Worm (Caenorhabditis elegans) whole organism, L4 larva: ENCODE data around the gene inpp-1.

ENCODE experiments used
- D1046.2 ChIP-seq: fragments of 200-800 bp; sonication (Bioruptor generic); IDR thresholded peaks from 2 replicates; pipeline ENCODE4 v1.3.6; 2022; ENCODE audit warnings: missing genetic modification characterization, missing compliant biosample characterization
- F37D6.2 ChIP-seq: sonication (generic microtip); optimal IDR thresholded peaks from 2 replicates; lab custom pipeline; 2016; ENCODE audit warnings: mild to moderate bottlenecking, missing genetic modification characterization, missing compliant biosample characterization
- F44E2.7 ChIP-seq: fragments of 200-800 bp; sonication (Bioruptor generic); IDR thresholded peaks from 2 replicates; pipeline ENCODE4 v2.1.2; 2022; ENCODE audit warnings: missing genetic modification characterization, missing compliant biosample characterization
- T20F7.1 ChIP-seq: fragments of 200-800 bp; sonication (Bioruptor generic); optimal IDR thresholded peaks from 2 replicates; lab custom pipeline; 2018; ENCODE audit warnings: mild to moderate bottlenecking, missing genetic modification characterization, missing compliant biosample characterization
- Y48G9A.11 ChIP-seq: fragments of 200-800 bp; sonication (Bioruptor generic); IDR thresholded peaks from 2 replicates; pipeline ENCODE4 v1.3.6; 2022; ENCODE audit warnings: missing genetic modification reagents, missing genetic modification characterization, missing compliant biosample characterization
- aly-2 ChIP-seq: sonication (generic microtip); optimal IDR thresholded peaks from 2 replicates; lab custom pipeline; 2018; ENCODE audit warnings: missing biosample characterization, missing genetic modification characterization
- ama-1 ChIP-seq: fragments of 150-350 bp; optimal IDR thresholded peaks from 2 replicates; lab custom pipeline; 2014; ENCODE audit warnings: inconsistent platforms, mixed read lengths
- arid-1 ChIP-seq: fragments of 200-800 bp; sonication (Bioruptor generic); conservative IDR thresholded peaks from 2 replicates; pipeline ENCODE4 v1.3.6; 2022; ENCODE audit warnings: missing genetic modification reagents, missing genetic modification characterization, missing compliant biosample characterization
- attf-4 ChIP-seq: sonication (generic microtip); optimal IDR thresholded peaks from 3 replicates; lab custom pipeline; 2017; ENCODE audit warnings: missing biosample characterization, missing genetic modification characterization
- ceh-20 ChIP-seq: fragments of 200-800 bp; sonication (Bioruptor generic); IDR thresholded peaks from 2 replicates; pipeline ENCODE4 v1.3.6; 2022; ENCODE audit warnings: missing genetic modification reagents, missing genetic modification characterization, missing compliant biosample characterization
- ceh-28 ChIP-seq: fragments of 150-350 bp; optimal IDR thresholded peaks from 2 replicates; lab custom pipeline; 2014; ENCODE audit warnings: missing biosample characterization, missing genetic modification reagents, missing genetic modification characterization
- ces-1 ChIP-seq: fragments of 150-350 bp; sonication (generic microtip); optimal IDR thresholded peaks from 4 replicates; lab custom pipeline; 2014; ENCODE audit warnings: missing biosample characterization, missing genetic modification reagents, missing genetic modification characterization
- cey-2 ChIP-seq: sonication (generic microtip); optimal IDR thresholded peaks from 3 replicates; lab custom pipeline; 2017; ENCODE audit warnings: missing genetic modification characterization, mild to moderate bottlenecking, missing compliant biosample characterization, antibody characterized with exemption, borderline replicate concordance; ENCODE audit not compliant: insufficient read depth
- ctbp-1 ChIP-seq: fragments of 200-800 bp; sonication (Bioruptor generic); IDR thresholded peaks from 2 replicates; pipeline ENCODE4 v1.3.6; 2022; ENCODE audit warnings: missing genetic modification reagents, missing genetic modification characterization, missing compliant biosample characterization
- dmd-6 ChIP-seq: fragments of 200-800 bp; sonication (Bioruptor generic); IDR thresholded peaks from 2 replicates; pipeline ENCODE4 v1.3.6; 2022; ENCODE audit warnings: missing genetic modification reagents, missing genetic modification characterization, missing compliant biosample characterization
- dve-1 ChIP-seq: sonication (generic microtip); optimal IDR thresholded peaks from 2 replicates; lab custom pipeline; 2017; ENCODE audit warnings: antibody characterized with exemption, mild to moderate bottlenecking, missing genetic modification characterization, missing compliant biosample characterization; ENCODE audit not compliant: insufficient read depth
- hif-1 ChIP-seq, 2 experiments: sonication (generic microtip); optimal IDR thresholded peaks; 2 replicates each; lab custom pipeline; 2016 to 2017; ENCODE audit warnings: missing compliant biosample characterization in 2 of 2, missing genetic modification characterization in 2 of 2, missing genetic modification reagents in 2 of 2, missing genotype in 2 of 2, mild to moderate bottlenecking in 1 of 2
- hlh-11 ChIP-seq: fragments of 200-800 bp; sonication (Bioruptor generic); optimal IDR thresholded peaks from 2 replicates; lab custom pipeline; 2018; ENCODE audit warnings: mild to moderate bottlenecking, missing genetic modification characterization, missing compliant biosample characterization
- hlh-30 ChIP-seq: sonication (generic microtip); optimal IDR thresholded peaks from 2 replicates; lab custom pipeline; 2017; ENCODE audit warnings: antibody characterized with exemption, mild to moderate bottlenecking, missing genetic modification characterization, missing compliant biosample characterization; ENCODE audit not compliant: insufficient read depth
- hmg-1.1 ChIP-seq: fragments of 200-800 bp; sonication (Bioruptor generic); IDR thresholded peaks from 2 replicates; pipeline ENCODE4 v1.3.6; 2022; ENCODE audit warnings: missing genetic modification reagents, missing genetic modification characterization, missing compliant biosample characterization
- jun-1 ChIP-seq: fragments of 150-350 bp; optimal IDR thresholded peaks from 2 replicates; lab custom pipeline; 2014; ENCODE audit warnings: missing biosample characterization, missing genetic modification reagents, missing genetic modification characterization
- lim-7 ChIP-seq: fragments of 200-800 bp; sonication (Bioruptor generic); IDR thresholded peaks from 2 replicates; pipeline ENCODE4 v1.3.6; 2022; ENCODE audit warnings: missing genetic modification characterization, missing compliant biosample characterization
- lin-13 ChIP-seq: fragments of 150-350 bp; optimal IDR thresholded peaks from 2 replicates; lab custom pipeline; 2014; ENCODE audit warnings: missing biosample characterization, missing genetic modification reagents, missing genetic modification characterization
- lin-15B ChIP-seq: fragments of 150-350 bp; sonication (generic microtip); optimal IDR thresholded peaks from 3 replicates; lab custom pipeline; 2014; ENCODE audit warnings: missing biosample characterization, missing genetic modification characterization
- lin-38 ChIP-seq: fragments of 200-800 bp; sonication (Bioruptor generic); IDR thresholded peaks from 2 replicates; pipeline ENCODE4 v1.3.6; 2022; ENCODE audit warnings: missing genetic modification reagents, missing genetic modification characterization, missing compliant biosample characterization
- madf-5 ChIP-seq, 2 experiments: fragments of 200-800 bp; sonication (Bioruptor generic); IDR thresholded peaks; 2 replicates each; pipeline ENCODE4 v1.3.6; 2022; ENCODE audit warnings: missing compliant biosample characterization in 2 of 2, missing genetic modification characterization in 2 of 2
- mdl-1 ChIP-seq, 2 experiments: fragments of 150-350 bp in 1 of 2; sonication (generic microtip) in 1 of 2; optimal IDR thresholded peaks; 2 replicates each; lab custom pipeline; 2014 to 2017; ENCODE audit warnings: missing biosample characterization in 2 of 2, missing genetic modification characterization in 2 of 2
- mdt-29 ChIP-seq: fragments of 200-800 bp; sonication (Bioruptor generic); IDR thresholded peaks from 2 replicates; pipeline ENCODE4 v1.3.6; 2022; ENCODE audit warnings: missing genetic modification reagents, missing genetic modification characterization, missing compliant biosample characterization
- mes-2 ChIP-seq: sonication (generic microtip); optimal IDR thresholded peaks from 2 replicates; lab custom pipeline; 2016; ENCODE audit warnings: missing genotype, mild to moderate bottlenecking, missing genetic modification characterization, missing compliant biosample characterization; ENCODE audit not compliant: poor library complexity, severe bottlenecking
- mxl-3 ChIP-seq: fragments of 200-800 bp; sonication (Bioruptor generic); optimal IDR thresholded peaks from 2 replicates; lab custom pipeline; 2018; ENCODE audit warnings: mild to moderate bottlenecking, missing genetic modification characterization, missing compliant biosample characterization
- nhr-11 ChIP-seq: fragments of 150-350 bp; optimal IDR thresholded peaks from 2 replicates; lab custom pipeline; 2014; ENCODE audit warnings: missing biosample characterization, missing genetic modification characterization
- nhr-25 ChIP-seq: sonication (generic microtip); optimal IDR thresholded peaks from 2 replicates; lab custom pipeline; 2017; ENCODE audit warnings: missing genetic modification characterization, mild to moderate bottlenecking, missing compliant biosample characterization, antibody characterized with exemption, moderate library complexity, borderline replicate concordance; ENCODE audit not compliant: insufficient read depth
- nhr-28 ChIP-seq: fragments of 150-350 bp; optimal IDR thresholded peaks from 2 replicates; lab custom pipeline; 2014; ENCODE audit warnings: missing biosample characterization, missing genetic modification characterization
- nhr-42 ChIP-seq: fragments of 200-800 bp; sonication (Bioruptor generic); IDR thresholded peaks from 2 replicates; pipeline ENCODE4 v1.3.6; 2022; ENCODE audit warnings: missing genetic modification characterization, missing compliant biosample characterization
- nhr-6 ChIP-seq: fragments of 150-350 bp; optimal IDR thresholded peaks from 2 replicates; lab custom pipeline; 2014; ENCODE audit warnings: missing biosample characterization, missing genetic modification characterization
- nhr-76 ChIP-seq: fragments of 150-350 bp; optimal IDR thresholded peaks from 2 replicates; lab custom pipeline; 2014; ENCODE audit warnings: missing biosample characterization, missing genetic modification characterization
- nhr-77 ChIP-seq: fragments of 150-350 bp; optimal IDR thresholded peaks from 2 replicates; lab custom pipeline; 2014; ENCODE audit warnings: missing biosample characterization, missing genetic modification characterization
- pha-4 ChIP-seq, 2 experiments: fragments of 150-350 bp in 1 of 2; fragments of 200-800 bp in 1 of 2; sonication (Bioruptor generic) in 1 of 2; IDR thresholded peaks in 1 of 2; optimal IDR thresholded peaks in 1 of 2; 2 replicates each; pipeline versions ENCODE4 v1.3.6 to Lab custom; 2014 to 2022; ENCODE audit warnings: missing genetic modification characterization in 2 of 2, missing genetic modification reagents in 2 of 2, missing biosample characterization in 1 of 2, missing compliant biosample characterization in 1 of 2
- saeg-2 ChIP-seq: fragments of 200-800 bp; sonication (Bioruptor generic); IDR thresholded peaks from 2 replicates; pipeline ENCODE4 v1.3.6; 2022; ENCODE audit warnings: missing genetic modification reagents, missing genetic modification characterization, missing compliant biosample characterization
- sdz-12 ChIP-seq: fragments of 200-800 bp; sonication (Bioruptor generic); optimal IDR thresholded peaks from 2 replicates; lab custom pipeline; 2018; ENCODE audit warnings: mild to moderate bottlenecking, missing genetic modification characterization, missing compliant biosample characterization
- skn-1 ChIP-seq: fragments of 150-350 bp; optimal IDR thresholded peaks from 2 replicates; lab custom pipeline; 2014; ENCODE audit warnings: missing biosample characterization, missing genetic modification characterization
- tra-1 ChIP-seq: fragments of 200-800 bp; sonication (Bioruptor generic); IDR thresholded peaks from 2 replicates; pipeline ENCODE4 v1.3.6; 2022; ENCODE audit warnings: missing genetic modification reagents, missing genetic modification characterization, missing compliant biosample characterization
- unc-39 ChIP-seq: sonication (generic microtip); optimal IDR thresholded peaks from 2 replicates; lab custom pipeline; 2017; ENCODE audit warnings: missing biosample characterization, missing genetic modification characterization
- ztf-7 ChIP-seq: fragments of 150-350 bp; optimal IDR thresholded peaks from 2 replicates; lab custom pipeline; 2014; ENCODE audit warnings: missing biosample characterization, missing genetic modification characterization

inpp-1 gene

ce11 chrIV:10795678-10796077 lies 22.0 kb upstream of the inpp-1 start (continued):
- TF ChIP-seq ces-1: no peak
- no peak for TF ChIP-seq lim-7
- TF ChIP-seq hlh-30 (tag; lab: Kevin White, UChicago): peak; percentile 58
- no peak for TF ChIP-seq ztf-7 (tag; lab: Kevin White, UChicago)
- no peak for TF ChIP-seq nhr-11
- no peak for TF ChIP-seq T20F7.1 (GFP tag; lab: Kevin White, UChicago)
- TF ChIP-seq lin-38 (GFP tag; lab: Robert Waterston, UW): no peak
- no peak for TF ChIP-seq Y48G9A.11

ce11 chrIV:10790353-10790752 lies 16.6 kb upstream of the inpp-1 start, which contains the start of gene pept-2:
Gene pept-2 (plus strand): TSS chrIV:10790653.
- no peak for TF ChIP-seq ceh-20
- TF ChIP-seq ceh-28 (tag; lab: Kevin White, UChicago): no peak
- no peak for TF ChIP-seq cey-2 (tag; lab: Kevin White, UChicago)
- TF ChIP-seq tra-1 (GFP tag; lab: Robert Waterston, UW): no peak
- TF ChIP-seq F37D6.2 (tag; lab: Kevin White, UChicago): no peak

DNA sequence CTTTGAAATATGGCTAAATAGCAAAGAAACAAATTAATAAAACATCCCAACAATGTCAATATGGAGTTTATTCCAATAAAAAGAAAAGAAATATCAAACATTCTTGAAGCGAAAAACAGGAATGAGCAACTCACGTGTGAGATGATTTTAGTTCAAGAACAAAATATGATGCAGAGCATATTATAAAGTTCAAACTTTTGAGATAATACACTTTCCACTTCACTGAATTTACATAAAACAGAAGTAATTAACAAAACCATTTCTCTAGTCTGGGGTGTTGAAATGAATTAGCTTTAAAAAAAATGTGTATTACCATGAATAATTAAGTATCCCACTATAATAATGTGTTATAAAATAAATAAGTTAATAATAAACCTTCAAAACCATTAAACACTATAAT lies 13.0 kb upstream of the inpp-1 start, which contains the start of gene srd-7:
Gene srd-7, minus strand, starts transcription at position 101 of the 400 bp plus-strand sequence.
- no peak for TF ChIP-seq nhr-42 (GFP tag; lab: Robert Waterston, UW)
- TF ChIP-seq nhr-76 (tag; lab: Kevin White, UChicago): no peak
- no peak for TF ChIP-seq unc-39 (tag; lab: Kevin White, UChicago)

DNA sequence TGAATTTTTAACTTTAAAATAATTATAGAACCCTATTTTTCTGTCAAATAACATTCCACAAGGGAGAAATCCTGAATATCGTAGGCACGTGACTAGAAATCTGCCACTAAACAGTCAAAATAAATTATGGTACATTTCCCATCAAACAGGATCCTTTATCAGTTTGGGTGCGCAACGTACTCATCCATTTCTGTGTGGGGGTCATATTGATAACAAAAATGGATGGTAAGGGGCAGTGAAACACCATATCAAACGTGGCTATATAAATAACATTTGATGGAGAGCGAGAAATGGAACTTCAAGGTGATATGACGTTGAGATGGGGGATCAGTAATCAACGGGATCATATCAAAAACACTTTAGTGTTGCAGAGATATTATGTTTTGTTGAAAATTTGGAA lies 10.4 kb upstream of the inpp-1 start:
- TF ChIP-seq F44E2.7 (GFP tag; lab: Robert Waterston, UW) (no peak), ctbp-1 (GFP tag; lab: Robert Waterston, UW) (no peak), aly-2 (tag; lab: Kevin White, UChicago) (no peak), hif-1 (tag; optimal IDR thresholded peaks at IDR 0.05; lab: Kevin White, UChicago) (no peak), Y48G9A.11 (no peak), mdt-29 (no peak), jun-1 (no peak), attf-4 (tag; lab: Kevin White, UChicago) (no peak), nhr-6 (tag; lab: Kevin White, UChicago) (no peak), dve-1 (tag; lab: Kevin White, UChicago) (no peak), D1046.2 (no peak), madf-5 (GFP tag; IDR thresholded peaks at IDR 0.05; lab: Robert Waterston, UW) (no peak), arid-1 (no peak), lin-38 (GFP tag; lab: Robert Waterston, UW) (no peak), ama-1 (lab: Kevin White, UChicago) (no peak), ceh-20 (no peak), nhr-28 (tag; lab: Kevin White, UChicago) (peak; percentile 62), lin-13 (GFP tag; lab: Kevin White, UChicago) (no peak), mxl-3 (GFP tag; lab: Kevin White, UChicago) (peak; percentile 56), T20F7.1 (GFP tag; lab: Kevin White, UChicago) (no peak), pha-4 (GFP tag; IDR thresholded peaks at IDR 0.05; lab: Robert Waterston, UW) (no peak), pha-4 (tag; optimal IDR thresholded peaks at IDR 0.05; lab: Kevin White, UChicago) (no peak), hlh-11 (tag; lab: Kevin White, UChicago) (peak; percentile 51), unc-39 (tag; lab: Kevin White, UChicago) (no peak), nhr-77 (tag; lab: Kevin White, UChicago) (no peak), mdl-1 (tag; optimal IDR thresholded peaks at IDR 0.05; lab: Kevin White, UChicago) (peak in 1 of 2 experiments; percentile 64), dmd-6 (no peak), saeg-2 (GFP tag; lab: Robert Waterston, UW) (no peak), nhr-25 (peak; percentile 20), ceh-28 (tag; lab: Kevin White, UChicago) (no peak), mes-2 (tag; lab: Kevin White, UChicago) (no peak), skn-1 (no peak), lin-15B (tag; lab: Kevin White, UChicago) (no peak), nhr-76 (tag; lab: Kevin White, UChicago) (no peak), sdz-12 (GFP tag; lab: Kevin White, UChicago) (no peak), hmg-1.1 (GFP tag; lab: Robert Waterston, UW) (no peak)
